Worm (Caenorhabditis elegans) whole organism, L1 larva: ENCODE results near the gene nhr-125.

Experiments used
- C04F5.9 ChIP-seq: sonication (generic microtip); optimal IDR thresholded peaks from 2 replicates; lab custom pipeline; 2016; ENCODE audit warnings: missing genetic modification characterization, missing compliant biosample characterization
- aha-1 ChIP-seq: fragments of 150-350 bp; optimal IDR thresholded peaks from 2 replicates; lab custom pipeline; 2014; ENCODE audit warnings: missing biosample characterization, missing genetic modification characterization
- alr-1 ChIP-seq: fragments of 200-800 bp; sonication (Bioruptor generic); optimal IDR thresholded peaks from 2 replicates; lab custom pipeline; 2018; ENCODE audit warnings: borderline replicate concordance, mild to moderate bottlenecking, missing genetic modification characterization, missing compliant biosample characterization
- blmp-1 ChIP-seq: fragments of 150-350 bp; optimal IDR thresholded peaks from 2 replicates; lab custom pipeline; 2014; ENCODE audit warnings: missing biosample characterization, missing genetic modification characterization
- ceh-8 ChIP-seq: fragments of 200-800 bp; sonication (Bioruptor generic); optimal IDR thresholded peaks from 2 replicates; lab custom pipeline; 2018; ENCODE audit warnings: mild to moderate bottlenecking, missing genetic modification characterization, moderate library complexity, missing compliant biosample characterization
- ces-1 ChIP-seq: fragments of 150-350 bp; optimal IDR thresholded peaks from 2 replicates; lab custom pipeline; 2014; ENCODE audit warnings: missing biosample characterization, missing genetic modification reagents, missing genetic modification characterization
- dpl-1 ChIP-seq, 3 experiments: fragments of 150-350 bp in 2 of 3; sonication (generic microtip) in 1 of 3; optimal IDR thresholded peaks; 2 replicates each; lab custom pipeline; 2014 to 2017; ENCODE audit warnings: missing biosample characterization in 3 of 3, missing genetic modification characterization in 3 of 3, missing genetic modification reagents in 3 of 3
- dsc-1 ChIP-seq: sonication (generic microtip); optimal IDR thresholded peaks from 2 replicates; lab custom pipeline; 2016; ENCODE audit warnings: mild to moderate bottlenecking, missing genetic modification characterization, missing compliant biosample characterization
- efl-1 ChIP-seq, 4 experiments: fragments of 150-350 bp; optimal IDR thresholded peaks in 3 of 4; peaks in 1 of 4; 1 replicate in 1 of 4; 2 replicates in 3 of 4; lab custom pipeline; 2014; ENCODE audit warnings: missing biosample characterization in 2 of 4, missing genetic modification characterization in 2 of 4, missing genetic modification reagents in 2 of 4
- egl-27 ChIP-seq, 2 experiments: fragments of 150-350 bp in 1 of 2; sonication (generic microtip); optimal IDR thresholded peaks; 3 replicates each; lab custom pipeline; 2017 to 2018; ENCODE audit warnings: missing biosample characterization in 2 of 2, missing genetic modification characterization in 2 of 2, missing genetic modification reagents in 2 of 2
- elt-3 ChIP-seq, 6 experiments: fragments of 150-350 bp in 1 of 6; sonication (generic microtip); optimal IDR thresholded peaks; 2 replicates each; lab custom pipeline; 2017 to 2018; ENCODE audit warnings: missing biosample characterization in 6 of 6, missing genetic modification characterization in 6 of 6, inconsistent platforms in 1 of 6
- ets-5 ChIP-seq: fragments of 200-800 bp; sonication (Bioruptor generic); IDR thresholded peaks from 2 replicates; pipeline ENCODE4 v1.3.6; 2022; ENCODE audit warnings: missing genetic modification characterization, missing compliant biosample characterization
- fkh-10 ChIP-seq: sonication (generic microtip); optimal IDR thresholded peaks from 2 replicates; lab custom pipeline; 2017; ENCODE audit warnings: missing biosample characterization, missing genetic modification reagents, missing genetic modification characterization
- fkh-8 ChIP-seq: sonication (generic microtip); optimal IDR thresholded peaks from 2 replicates; lab custom pipeline; 2016; ENCODE audit warnings: mild to moderate bottlenecking, missing genetic modification characterization, missing compliant biosample characterization
- grh-1 ChIP-seq: fragments of 200-800 bp; sonication (Bioruptor generic); IDR thresholded peaks from 2 replicates; pipeline ENCODE4 v1.3.6; 2022; ENCODE audit warnings: missing genetic modification reagents, missing genetic modification characterization, missing compliant biosample characterization
- hlh-17 ChIP-seq: fragments of 200-800 bp; sonication (Bioruptor generic); optimal IDR thresholded peaks from 2 replicates; lab custom pipeline; 2018; ENCODE audit warnings: missing genetic modification characterization, mild to moderate bottlenecking, missing compliant biosample characterization, moderate library complexity, borderline replicate concordance
- hpl-2 ChIP-seq: fragments of 150-350 bp; optimal IDR thresholded peaks from 2 replicates; lab custom pipeline; 2014; ENCODE audit warnings: missing biosample characterization, missing genetic modification reagents, missing genetic modification characterization
- irx-1 ChIP-seq: sonication (generic microtip); optimal IDR thresholded peaks from 2 replicates; lab custom pipeline; 2016; ENCODE audit warnings: missing genetic modification characterization, missing compliant biosample characterization
- isw-1 ChIP-seq: fragments of 200-800 bp; sonication (Bioruptor generic); IDR thresholded peaks from 2 replicates; pipeline ENCODE4 v1.3.6; 2022; ENCODE audit warnings: missing genetic modification characterization, missing compliant biosample characterization
- lin-14 ChIP-seq: fragments of 200-800 bp; sonication (Bioruptor generic); optimal IDR thresholded peaks from 2 replicates; lab custom pipeline; 2018; ENCODE audit warnings: mild to moderate bottlenecking, missing genetic modification characterization, moderate library complexity, missing compliant biosample characterization
- lin-15B ChIP-seq: fragments of 150-350 bp; sonication (generic microtip); optimal IDR thresholded peaks from 3 replicates; lab custom pipeline; 2014; ENCODE audit warnings: missing biosample characterization, missing genetic modification characterization
- lin-39 ChIP-seq: fragments of 150-350 bp; optimal IDR thresholded peaks from 2 replicates; lab custom pipeline; 2014; ENCODE audit warnings: missing biosample characterization, missing genetic modification reagents, missing genetic modification characterization
- mab-9 ChIP-seq: fragments of 200-800 bp; sonication (Bioruptor generic); IDR thresholded peaks from 2 replicates; pipeline ENCODE4 v1.3.6; 2022; ENCODE audit warnings: missing genetic modification reagents, missing genetic modification characterization, missing compliant biosample characterization
- mep-1 ChIP-seq: fragments of 150-350 bp; optimal IDR thresholded peaks from 2 replicates; lab custom pipeline; 2014; ENCODE audit warnings: missing biosample characterization, missing genetic modification characterization
- nhr-20 ChIP-seq: sonication (generic microtip); optimal IDR thresholded peaks from 2 replicates; lab custom pipeline; 2016; ENCODE audit warnings: mild to moderate bottlenecking, missing genetic modification characterization, missing compliant biosample characterization
- nhr-237 ChIP-seq: fragments of 150-350 bp; optimal IDR thresholded peaks from 2 replicates; lab custom pipeline; 2014; ENCODE audit warnings: missing biosample characterization, missing genetic modification characterization
- nhr-28 ChIP-seq: fragments of 150-350 bp; optimal IDR thresholded peaks from 2 replicates; lab custom pipeline; 2014; ENCODE audit warnings: missing biosample characterization, missing genetic modification characterization
- nhr-47 ChIP-seq: sonication (generic microtip); optimal IDR thresholded peaks from 2 replicates; lab custom pipeline; 2016; ENCODE audit warnings: mild to moderate bottlenecking, missing genetic modification characterization, moderate library complexity, missing compliant biosample characterization
- nhr-71 ChIP-seq: sonication (generic microtip); optimal IDR thresholded peaks from 2 replicates; lab custom pipeline; 2016; ENCODE audit warnings: mild to moderate bottlenecking, missing genetic modification characterization, moderate library complexity, missing compliant biosample characterization
- nhr-84 ChIP-seq: sonication (generic microtip); optimal IDR thresholded peaks from 2 replicates; lab custom pipeline; 2017; ENCODE audit warnings: missing biosample characterization, missing genetic modification characterization
- nhr-85 ChIP-seq: sonication (generic microtip); peaks from one replicate; lab custom pipeline; 2016; ENCODE audit warnings: missing genetic modification characterization, inconsistent platforms, missing compliant biosample characterization
- pag-3 ChIP-seq: sonication (generic microtip); optimal IDR thresholded peaks from 2 replicates; lab custom pipeline; 2017; ENCODE audit warnings: missing genetic modification characterization, mild to moderate bottlenecking, missing compliant biosample characterization, antibody characterized with exemption, borderline replicate concordance; ENCODE audit not compliant: insufficient read depth
- pax-3 ChIP-seq: fragments of 200-800 bp; sonication (Bioruptor generic); optimal IDR thresholded peaks from 2 replicates; lab custom pipeline; 2018; ENCODE audit warnings: mild to moderate bottlenecking, missing genetic modification characterization, moderate library complexity, missing compliant biosample characterization
- pqm-1 ChIP-seq: sonication (generic microtip); optimal IDR thresholded peaks from 3 replicates; lab custom pipeline; 2017; ENCODE audit warnings: missing biosample characterization, missing genetic modification characterization
- rnt-1 ChIP-seq: sonication (generic microtip); optimal IDR thresholded peaks from 2 replicates; lab custom pipeline; 2016; ENCODE audit warnings: mild to moderate bottlenecking, missing genetic modification characterization, moderate library complexity, missing compliant biosample characterization
- sox-4 ChIP-seq: sonication (generic microtip); optimal IDR thresholded peaks from 2 replicates; lab custom pipeline; 2016; ENCODE audit warnings: missing genetic modification characterization, missing compliant biosample characterization
- sptf-1 ChIP-seq: fragments of 150-350 bp; optimal IDR thresholded peaks from 2 replicates; lab custom pipeline; 2014; ENCODE audit warnings: missing biosample characterization, missing genetic modification characterization
- swsn-7 ChIP-seq: sonication (generic microtip); optimal IDR thresholded peaks from 2 replicates; lab custom pipeline; 2016; ENCODE audit warnings: missing genetic modification characterization, missing compliant biosample characterization
- tlp-1 ChIP-seq: fragments of 150-350 bp; optimal IDR thresholded peaks from 2 replicates; lab custom pipeline; 2014; ENCODE audit warnings: missing biosample characterization, missing genetic modification characterization
- unc-30 ChIP-seq: sonication (generic microtip); optimal IDR thresholded peaks from 2 replicates; lab custom pipeline; 2017; ENCODE audit warnings: missing biosample characterization, missing genetic modification characterization
- unc-86 ChIP-seq: sonication (generic microtip); optimal IDR thresholded peaks from 2 replicates; lab custom pipeline; 2016; ENCODE audit warnings: missing genetic modification characterization, missing compliant biosample characterization
- unc-98 ChIP-seq: fragments of 200-800 bp; sonication (Bioruptor generic); IDR thresholded peaks from 2 replicates; pipeline ENCODE4 v1.3.6; 2022; ENCODE audit warnings: missing genetic modification characterization, missing compliant biosample characterization
- xbp-1 ChIP-seq: sonication (generic microtip); optimal IDR thresholded peaks from 2 replicates; lab custom pipeline; 2016; ENCODE audit warnings: missing genetic modification characterization, missing compliant biosample characterization
- ztf-4 ChIP-seq: fragments of 150-350 bp; optimal IDR thresholded peaks from 2 replicates; lab custom pipeline; 2014; ENCODE audit warnings: missing biosample characterization, missing genetic modification characterization

nhr-125 gene

DNA sequence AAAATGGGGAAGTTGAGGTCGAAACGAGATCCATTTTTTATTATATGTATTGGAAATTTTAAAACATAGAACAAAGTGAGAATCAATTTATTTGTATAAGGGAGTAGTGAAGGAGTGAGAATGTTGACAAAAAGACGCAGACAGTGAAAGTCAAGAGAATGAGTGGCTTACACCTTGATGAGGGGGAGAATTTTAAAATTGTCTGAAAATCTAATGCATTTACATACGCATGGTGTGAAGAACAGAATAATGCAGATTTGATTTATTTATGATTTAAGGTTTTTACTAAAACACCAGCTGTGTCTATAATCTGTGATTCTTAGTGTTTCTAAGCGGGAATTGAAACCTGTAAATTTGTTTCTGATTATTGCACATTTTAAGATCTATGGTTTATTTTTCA is at the start of gene nhr-125:
Gene nhr-125 (minus strand): TSS at position 101 of the 400 bp plus-strand sequence.
- TF ChIP-seq nhr-85 (tag; lab: Kevin White, UChicago): no peak
- no peak for TF ChIP-seq nhr-20
- no peak for TF ChIP-seq unc-98 (GFP tag; lab: Robert Waterston, UW)
- TF ChIP-seq nhr-84 (tag; lab: Kevin White, UChicago): no peak
- TF ChIP-seq nhr-47: no peak
- no peak for TF ChIP-seq elt-3 (tag; optimal IDR thresholded peaks at IDR 0.05; lab: Kevin White, UChicago)
- no peak for TF ChIP-seq C04F5.9 (tag; lab: Kevin White, UChicago)
- TF ChIP-seq nhr-28 (tag; lab: Kevin White, UChicago): no peak
- TF ChIP-seq fkh-8 (tag; lab: Kevin White, UChicago): no peak
- no peak for TF ChIP-seq unc-30 (tag; lab: Kevin White, UChicago)
- no peak for TF ChIP-seq blmp-1 (tag; lab: Kevin White, UChicago)
- TF ChIP-seq pqm-1 (tag; lab: Kevin White, UChicago): no peak
- no peak for TF ChIP-seq dpl-1 (GFP tag; optimal IDR thresholded peaks at IDR 0.05; lab: Kevin White, UChicago)
- TF ChIP-seq lin-15B: no peak
- no peak for TF ChIP-seq isw-1 (GFP tag; lab: Robert Waterston, UW)
- no peak for TF ChIP-seq nhr-237 (tag; lab: Kevin White, UChicago)
- TF ChIP-seq ztf-4 (tag; lab: Kevin White, UChicago): no peak
- TF ChIP-seq, all 84 proteins: peak for 0

DNA sequence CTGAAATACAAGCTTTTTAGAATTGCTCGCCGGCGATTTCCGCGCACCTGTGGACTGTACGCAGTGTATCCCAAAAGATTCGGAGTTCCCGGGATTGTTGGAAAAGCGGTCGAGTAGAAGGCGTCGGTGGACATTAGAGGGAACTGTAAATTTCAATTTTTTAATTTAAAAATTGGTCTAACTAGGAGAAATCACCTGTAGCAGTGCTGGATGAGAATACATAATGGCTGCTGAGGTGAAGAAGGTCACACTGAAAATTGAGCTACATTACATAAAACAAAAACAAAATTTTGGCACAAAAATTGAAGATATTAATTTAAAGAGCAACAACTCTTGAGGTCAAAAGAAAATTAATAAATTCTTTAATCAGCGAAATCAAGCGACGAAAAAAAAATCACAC is 49.3 kb upstream of the nhr-125 start, which contains the start of gene neg-1:
Gene neg-1 (minus strand): TSS at position 250 of the 400 bp plus-strand sequence.
- no peak for TF ChIP-seq grh-1 (GFP tag; lab: Robert Waterston, UW)
- TF ChIP-seq unc-86: no peak
- no peak for TF ChIP-seq nhr-47
- TF ChIP-seq mab-9: no peak
- no peak for TF ChIP-seq lin-15B
- no peak for TF ChIP-seq swsn-7 (tag; lab: Kevin White, UChicago)
- no peak for TF ChIP-seq elt-3 (tag; optimal IDR thresholded peaks at IDR 0.05; lab: Kevin White, UChicago)
- no peak for TF ChIP-seq fkh-10 (GFP tag; lab: Kevin White, UChicago)

ce11 chrV:4373656-4374055 is 48.3 kb upstream of the nhr-125 start:
- no peak for TF ChIP-seq nhr-47
- no peak for TF ChIP-seq lin-39 (tag; lab: Kevin White, UChicago)
- no peak for TF ChIP-seq egl-27 (tag; optimal IDR thresholded peaks at IDR 0.05; lab: Kevin White, UChicago)
- no peak for TF ChIP-seq hlh-17 (GFP tag; lab: Kevin White, UChicago)
- TF ChIP-seq sox-4: no peak
- no peak for TF ChIP-seq lin-14 (GFP tag; lab: Kevin White, UChicago)
- no peak for TF ChIP-seq aha-1
- no peak for TF ChIP-seq hpl-2 (GFP tag; lab: Kevin White, UChicago)
- no peak for TF ChIP-seq nhr-85 (tag; lab: Kevin White, UChicago)
- no peak for TF ChIP-seq nhr-71 (tag; lab: Kevin White, UChicago)
- no peak for TF ChIP-seq xbp-1 (tag; lab: Kevin White, UChicago)
- TF ChIP-seq unc-98 (GFP tag; lab: Robert Waterston, UW): no peak
- TF ChIP-seq mab-9: no peak

DNA sequence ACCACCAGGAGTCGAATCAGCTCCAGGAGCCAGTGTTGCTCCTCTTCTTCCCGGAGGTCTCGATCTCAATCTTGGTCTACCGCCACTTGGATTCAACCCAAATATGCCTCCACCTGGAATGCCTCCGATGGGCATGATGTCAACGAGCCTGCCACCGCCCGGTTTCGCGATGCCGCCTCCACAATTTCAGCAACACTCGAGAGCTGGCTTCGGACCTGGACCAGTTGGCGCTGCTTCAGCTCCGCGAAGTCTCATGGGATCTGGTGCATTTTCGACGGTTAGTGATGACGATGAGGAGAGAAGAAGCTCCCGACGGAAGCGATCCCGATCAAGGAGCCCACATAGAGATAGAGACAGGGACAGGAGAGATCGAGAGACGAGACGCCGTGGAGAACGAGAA is 47.7 kb upstream of the nhr-125 start:
- TF ChIP-seq dsc-1: no peak
- no peak for TF ChIP-seq efl-1 (optimal IDR thresholded peaks at IDR 0.05; lab: Kevin White, UChicago)
- TF ChIP-seq efl-1 (GFP tag; optimal IDR thresholded peaks at IDR 0.05 in 1 of 2; lab: Kevin White, UChicago): peak in 1 of 2 experiments; percentile 89

ce11 chrV:4371309-4371933 is 46.1 kb upstream of the nhr-125 start, which contains the start of the genes gmpr-1 and fipp-1:
gmpr-1 (minus strand) TSS chrV:4371383.
fipp-1 (plus strand) TSS chrV:4371807.
- peak; percentile 67 for TF ChIP-seq grh-1 (GFP tag; lab: Robert Waterston, UW)
- no peak for TF ChIP-seq pax-3 (tag; lab: Kevin White, UChicago)
- TF ChIP-seq unc-86: peak; percentile 67
- peak; percentile 64 to 78 (median 73) for TF ChIP-seq dpl-1 (GFP tag; optimal IDR thresholded peaks at IDR 0.05; lab: Kevin White, UChicago)
- TF ChIP-seq lin-15B: peak; percentile 57
- TF ChIP-seq lin-14 (GFP tag; lab: Kevin White, UChicago): no peak
- no peak for TF ChIP-seq sptf-1
- TF ChIP-seq ces-1 (GFP tag; lab: Kevin White, UChicago): no peak
- TF ChIP-seq unc-30 (tag; lab: Kevin White, UChicago): no peak
- peak; percentile 74 for TF ChIP-seq rnt-1 (tag; lab: Kevin White, UChicago)
- no peak for TF ChIP-seq pag-3 (tag; lab: Kevin White, UChicago)
- no peak for TF ChIP-seq tlp-1 (tag; lab: Kevin White, UChicago)
- no peak for TF ChIP-seq alr-1 (tag; lab: Kevin White, UChicago)
- TF ChIP-seq ets-5 (GFP tag; lab: Robert Waterston, UW): no peak
- TF ChIP-seq irx-1 (tag; lab: Kevin White, UChicago): peak; percentile 59
- peak; percentile 38 for TF ChIP-seq ceh-8 (GFP tag; lab: Kevin White, UChicago)
- TF ChIP-seq mep-1 (tag; lab: Kevin White, UChicago): peak; percentile 74
